Fruit fly (Drosophila melanogaster) S2 (cell line): ENCODE results near the gene mthl15.

Experiments
- CG8478 ChIP-seq: fragments of >200 bp; optimal IDR thresholded peaks from 2 replicates; lab custom pipeline; 2018
- CTCF ChIP-seq, 2 experiments: fragments of >200 bp; optimal IDR thresholded peaks; 2 replicates each; lab custom pipeline; 2018

- TF ChIP-seq CG8478 (lab: Kevin White, UChicago) (no peak), CTCF (optimal IDR thresholded peaks at IDR 0.05; lab: Kevin White, UChicago) (no peak)
Measured at dm6 chr2L:10276846-10277245, 38.7 kb upstream of the mthl15 start.
